Worm (Caenorhabditis elegans) whole organism, L2 larva: ENCODE results near the gene tag-294.

Source experiments
- Y55F3AM.14 ChIP-seq: fragments of 200-800 bp; sonication (Bioruptor generic); optimal IDR thresholded peaks from 2 replicates; lab custom pipeline; 2018; ENCODE audit warnings: mild to moderate bottlenecking, missing genetic modification characterization, missing compliant biosample characterization
- aly-2 ChIP-seq: fragments of 150-350 bp; optimal IDR thresholded peaks from 2 replicates; lab custom pipeline; 2014; ENCODE audit warnings: missing biosample characterization, missing genetic modification characterization
- ceh-82 ChIP-seq: fragments of 150-350 bp; optimal IDR thresholded peaks from 2 replicates; lab custom pipeline; 2014; ENCODE audit warnings: missing biosample characterization, missing genetic modification characterization
- crh-2 ChIP-seq: sonication (generic microtip); optimal IDR thresholded peaks from 2 replicates; lab custom pipeline; 2017; ENCODE audit warnings: missing biosample characterization, missing genetic modification characterization
- dmd-4 ChIP-seq: sonication (generic microtip); optimal IDR thresholded peaks from 2 replicates; lab custom pipeline; 2017; ENCODE audit warnings: missing biosample characterization, missing genetic modification characterization
- elt-1 ChIP-seq: fragments of 150-350 bp; optimal IDR thresholded peaks from 2 replicates; lab custom pipeline; 2014; ENCODE audit warnings: missing biosample characterization, missing genetic modification characterization
- fos-1 ChIP-seq: fragments of 150-350 bp; optimal IDR thresholded peaks from 2 replicates; lab custom pipeline; 2014; ENCODE audit warnings: missing biosample characterization, missing genetic modification characterization
- lin-13 ChIP-seq: fragments of 150-350 bp; optimal IDR thresholded peaks from 2 replicates; lab custom pipeline; 2014; ENCODE audit warnings: missing biosample characterization, missing genetic modification reagents, missing genetic modification characterization
- lin-39 ChIP-seq: fragments of 150-350 bp; optimal IDR thresholded peaks from 2 replicates; lab custom pipeline; 2014; ENCODE audit warnings: missing biosample characterization, missing genetic modification reagents, missing genetic modification characterization
- nhr-12 ChIP-seq: fragments of 150-350 bp; optimal IDR thresholded peaks from 2 replicates; lab custom pipeline; 2014; ENCODE audit warnings: missing biosample characterization, missing genetic modification characterization
- nhr-21 ChIP-seq: fragments of 150-350 bp; optimal IDR thresholded peaks from 2 replicates; lab custom pipeline; 2014; ENCODE audit warnings: missing biosample characterization, missing genetic modification characterization
- nhr-77 ChIP-seq: fragments of 150-350 bp; optimal IDR thresholded peaks from 2 replicates; lab custom pipeline; 2014; ENCODE audit warnings: missing biosample characterization, missing genetic modification characterization
- skn-1 ChIP-seq: sonication (generic microtip); optimal IDR thresholded peaks from 2 replicates; lab custom pipeline; 2017; ENCODE audit warnings: missing biosample characterization, missing genetic modification characterization
- sma-3 ChIP-seq: sonication (generic microtip); optimal IDR thresholded peaks from 2 replicates; lab custom pipeline; 2016; ENCODE audit warnings: missing genetic modification reagents, missing genetic modification characterization, missing compliant biosample characterization
- sma-9 ChIP-seq, 2 experiments: fragments of 150-350 bp in 1 of 2; sonication (generic microtip) in 1 of 2; optimal IDR thresholded peaks; 2 replicates each; lab custom pipeline; 2014 to 2016; ENCODE audit warnings: missing genetic modification characterization in 2 of 2, mild to moderate bottlenecking in 1 of 2, missing biosample characterization in 1 of 2, missing compliant biosample characterization in 1 of 2, missing genetic modification reagents in 1 of 2, moderate library complexity in 1 of 2
- snpc-4 ChIP-seq: fragments of 150-350 bp; optimal IDR thresholded peaks from 2 replicates; lab custom pipeline; 2014; ENCODE audit warnings: missing biosample characterization, missing genetic modification characterization
- unc-55 ChIP-seq: fragments of 150-350 bp; sonication (generic microtip); optimal IDR thresholded peaks from 3 replicates; lab custom pipeline; 2014; ENCODE audit warnings: missing biosample characterization, missing genetic modification reagents, missing genetic modification characterization
- ztf-1 ChIP-seq: fragments of 200-800 bp; sonication (Bioruptor generic); conservative IDR thresholded peaks from 2 replicates; pipeline ENCODE4 v1.3.6; 2022; ENCODE audit warnings: missing genetic modification characterization, missing compliant biosample characterization
- ztf-11 ChIP-seq: sonication (generic microtip); optimal IDR thresholded peaks from 2 replicates; lab custom pipeline; 2017; ENCODE audit warnings: missing biosample characterization, missing genetic modification characterization

Gene tag-294

DNA sequence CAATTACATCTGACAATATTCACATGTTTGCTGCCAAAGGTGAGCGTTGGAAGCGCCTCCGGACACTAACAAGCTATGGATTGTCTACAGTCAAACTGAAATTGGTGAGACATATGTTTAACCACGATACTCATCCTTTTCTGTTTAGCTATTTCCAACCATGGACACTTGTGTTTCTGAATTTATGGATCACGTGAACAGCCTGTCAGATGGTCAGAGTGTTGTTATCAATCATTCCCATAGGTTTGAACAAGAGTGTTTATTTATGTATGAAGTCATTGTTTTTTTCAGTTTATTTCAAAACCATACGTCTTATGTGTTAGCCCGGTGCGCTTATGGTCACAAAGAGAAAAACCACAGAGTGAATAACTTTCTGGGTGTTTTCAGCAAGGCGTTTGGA lies 47.8 kb downstream of the tag-294 start:
- TF ChIP-seq sma-9 (GFP tag; optimal IDR thresholded peaks at IDR 0.05; lab: Kevin White, UChicago) (peak; percentile 31), sma-9 (tag; optimal IDR thresholded peaks at IDR 0.05; lab: Kevin White, UChicago) (no peak), snpc-4 (tag; lab: Kevin White, UChicago) (no peak)

DNA sequence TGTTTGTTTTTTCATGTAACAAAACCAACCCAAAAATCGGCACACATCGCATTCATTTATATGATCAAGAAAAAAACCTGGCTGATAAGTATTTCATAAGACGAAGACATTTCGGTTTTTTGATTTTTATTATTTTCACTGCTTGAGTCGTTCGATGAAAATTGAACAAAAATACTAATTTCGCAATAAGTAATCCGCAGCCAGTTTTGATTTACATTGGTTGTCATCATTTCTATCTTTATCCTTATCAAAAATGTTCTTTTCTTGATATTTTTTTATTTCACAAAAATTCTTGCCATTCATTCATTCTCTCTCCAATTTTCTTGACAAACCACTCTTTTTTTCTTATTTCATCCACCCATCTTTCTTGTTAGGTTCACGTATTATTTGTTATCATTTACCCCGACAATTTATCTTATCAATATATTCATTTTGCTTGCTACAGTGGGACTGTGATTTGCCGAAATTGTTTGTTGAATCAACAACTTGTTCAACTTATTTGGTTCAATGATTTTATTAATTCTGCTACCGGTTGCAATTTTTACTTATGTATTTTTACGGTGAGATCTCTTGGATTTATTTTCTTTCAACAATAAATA lies 49.0 kb downstream of the tag-294 start, which contains the start of gene cyp-43A1:
Gene cyp-43A1 (plus strand): TSS at position 446 of the 599 bp plus-strand sequence.
- TF ChIP-seq lin-39 (tag; lab: Kevin White, UChicago), result no peak
- no peak for TF ChIP-seq dmd-4 (tag; lab: Kevin White, UChicago)
- TF ChIP-seq skn-1 (tag; lab: Kevin White, UChicago), result peak; percentile 23
- TF ChIP-seq sma-9 (GFP tag; optimal IDR thresholded peaks at IDR 0.05; lab: Kevin White, UChicago), result peak; percentile 7
- no peak for TF ChIP-seq sma-9 (tag; optimal IDR thresholded peaks at IDR 0.05; lab: Kevin White, UChicago)
- TF ChIP-seq fos-1 (tag; lab: Kevin White, UChicago), result peak; percentile 38
- TF ChIP-seq ztf-1 (GFP tag; lab: Robert Waterston, UW), result no peak
- TF ChIP-seq crh-2 (tag; lab: Kevin White, UChicago), result peak; percentile 38

DNA sequence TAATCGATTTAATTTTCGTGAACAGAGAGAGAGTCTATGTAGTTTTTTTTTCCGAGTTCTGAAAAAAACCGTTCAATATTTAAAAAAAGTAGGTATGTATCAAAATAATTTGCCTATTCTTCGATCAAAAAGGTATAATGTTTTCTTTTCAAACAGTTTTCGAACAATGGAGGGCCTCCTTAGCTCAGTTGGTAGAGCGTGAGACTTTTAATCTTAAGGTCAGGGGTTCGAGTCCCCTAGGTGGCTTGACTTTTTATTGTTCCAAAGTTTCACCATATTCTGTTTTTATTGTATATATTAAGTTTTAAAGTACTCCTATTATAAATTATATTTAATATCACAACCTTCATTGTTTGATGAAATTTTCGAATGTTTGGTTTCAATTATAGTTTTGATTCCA lies 49.7 kb downstream of the tag-294 start:
- TF ChIP-seq nhr-21 (tag; lab: Kevin White, UChicago) (peak; percentile 19), sma-3 (GFP tag; lab: Kevin White, UChicago) (peak; percentile 18), fos-1 (tag; lab: Kevin White, UChicago) (peak; percentile 54), lin-13 (peak; percentile 11), nhr-12 (tag; lab: Kevin White, UChicago) (no peak), sma-9 (GFP tag; optimal IDR thresholded peaks at IDR 0.05; lab: Kevin White, UChicago) (peak; percentile 4), sma-9 (tag; optimal IDR thresholded peaks at IDR 0.05; lab: Kevin White, UChicago) (no peak), dmd-4 (tag; lab: Kevin White, UChicago) (no peak), Y55F3AM.14 (peak; percentile 12), crh-2 (tag; lab: Kevin White, UChicago) (peak; percentile 17)
- TF ChIP-seq, all 48 proteins: peak for 7

ce11 chrX:5710637-5711036 lies 52.6 kb downstream of the tag-294 start, which contains the start of gene cat-1:
Gene cat-1, minus strand, starts transcription at chrX:5710737.
- no peak for TF ChIP-seq ceh-82 (tag; lab: Kevin White, UChicago)
- TF ChIP-seq sma-9 (GFP tag; optimal IDR thresholded peaks at IDR 0.05; lab: Kevin White, UChicago), result no peak
- TF ChIP-seq sma-9 (tag; optimal IDR thresholded peaks at IDR 0.05; lab: Kevin White, UChicago), result no peak
- no peak for TF ChIP-seq nhr-77
- TF ChIP-seq aly-2 (tag; lab: Kevin White, UChicago), result no peak
- no peak for TF ChIP-seq ztf-11 (tag; lab: Kevin White, UChicago)
- no peak for TF ChIP-seq crh-2 (tag; lab: Kevin White, UChicago)
- no peak for TF ChIP-seq unc-55 (GFP tag; lab: Kevin White, UChicago)
- no peak for TF ChIP-seq elt-1
